Fruit fly (Drosophila melanogaster) whole organism, prepupa: ENCODE data around the gene CG31102.

Experiments
- CG31627 ChIP-seq: fragments of 200-800 bp; sonication (Bioruptor generic); optimal IDR thresholded peaks from 3 replicates; lab custom pipeline; 2016; ENCODE audit warnings: missing biosample characterization, missing genetic modification characterization
- CG6854 ChIP-seq: fragments of 200-800 bp; sonication (Bioruptor generic); optimal IDR thresholded peaks from 2 replicates; lab custom pipeline; 2017; ENCODE audit warnings: missing biosample characterization, mild to moderate bottlenecking, missing genetic modification characterization
- Lpt ChIP-seq: fragments of 200-800 bp; sonication (Bioruptor generic); optimal IDR thresholded peaks from 3 replicates; lab custom pipeline; 2016; ENCODE audit warnings: missing biosample characterization, missing genetic modification characterization
- OdsH ChIP-seq: fragments of 200-800 bp; sonication (Bioruptor generic); optimal IDR thresholded peaks from 3 replicates; lab custom pipeline; 2016; ENCODE audit warnings: missing biosample characterization, missing genetic modification characterization
- salr ChIP-seq, 2 experiments: fragments of 200-800 bp; sonication (Bioruptor generic); optimal IDR thresholded peaks; 3 replicates each; lab custom pipeline; 2016 to 2018; ENCODE audit warnings: missing biosample characterization in 2 of 2, missing genetic modification characterization in 2 of 2, mild to moderate bottlenecking in 1 of 2

dm6 chr3R:25318011-25318410 is 22.6 kb upstream of the CG31102 start, which contains the start of gene CG10553:
- TF ChIP-seq CG6854 (GFP tag; lab: Kevin White, UChicago) (no peak), OdsH (GFP tag; lab: Kevin White, UChicago) (no peak), salr (GFP tag; optimal IDR thresholded peaks at IDR 0.05; lab: Kevin White, UChicago) (no peak), Lpt (GFP tag; lab: Kevin White, UChicago) (no peak), CG31627 (no peak)
